Worm (Caenorhabditis elegans): ENCODE measurements around the gene H04D03.4.

Gene H04D03.4

DNA sequence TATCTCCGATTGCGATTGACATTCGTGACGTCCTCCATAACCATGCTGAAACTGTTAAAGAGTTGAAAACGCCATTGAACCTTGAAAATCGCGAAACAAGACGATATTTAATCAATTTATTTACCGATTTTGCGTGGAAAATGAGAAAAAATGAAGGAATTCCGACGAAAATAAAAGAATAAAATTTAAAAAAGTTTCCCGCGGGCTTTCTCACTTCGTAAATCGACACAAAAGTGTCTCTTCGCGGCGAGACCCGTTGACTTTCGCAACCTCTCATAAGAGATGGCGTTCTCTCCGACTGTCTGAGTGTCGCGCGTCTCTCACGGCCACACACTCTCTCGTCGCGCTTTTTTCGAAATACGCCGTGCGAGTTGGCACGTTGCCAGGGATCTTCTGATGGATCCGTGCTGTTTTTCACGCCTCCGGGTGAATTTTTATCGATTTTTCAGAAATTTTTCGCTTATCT, 43.7 kb downstream of the H04D03.4 start, which contains the start of gene hat-1 (continued):
- TF ChIP-seq C04F5.9 (tag; optimal IDR thresholded peaks at IDR 0.05) (peak; percentile 94), egl-13 (tag; optimal IDR thresholded peaks at IDR 0.05) (peak; percentile 92), ama-1 (optimal IDR thresholded peaks at IDR 0.05) (no peak), C16A3.4 (tag; optimal IDR thresholded peaks at IDR 0.05) (peak; percentile 88), zip-4 (GFP tag; optimal IDR thresholded peaks at IDR 0.05) (peak; percentile 99), tlp-1 (tag; optimal IDR thresholded peaks at IDR 0.05) (no peak), F16B12.6 (tag; optimal IDR thresholded peaks at IDR 0.05) (peak; percentile 70), hpl-2 (GFP tag; optimal IDR thresholded peaks at IDR 0.05) (peak; percentile 77), unc-86 (tag; optimal IDR thresholded peaks at IDR 0.05) (peak; percentile 98), lir-3 (tag; optimal IDR thresholded peaks at IDR 0.05; ENCODE audit: poor library complexity) (no peak), mep-1 (tag; optimal IDR thresholded peaks at IDR 0.05) (peak; percentile 95), hlh-17 (GFP tag; optimal IDR thresholded peaks at IDR 0.05; ENCODE audit: borderline replicate concordance) (no peak), ceh-8 (GFP tag; optimal IDR thresholded peaks at IDR 0.05) (peak; percentile 88), elt-3 (tag; optimal IDR thresholded peaks at IDR 0.05) (peak in 3 of 6 experiments; percentile 71 to 95 (median 91)), C34B4.2 (tag; optimal IDR thresholded peaks at IDR 0.05) (peak; percentile 52), irx-1 (tag; optimal IDR thresholded peaks at IDR 0.05) (peak; percentile 94), grh-1 (GFP tag; IDR thresholded peaks at IDR 0.05) (peak; percentile 93), alr-1 (tag; optimal IDR thresholded peaks at IDR 0.05; ENCODE audit: borderline replicate concordance) (no peak), tbx-2 (tag; optimal IDR thresholded peaks at IDR 0.05) (peak; percentile 97), unc-62 (GFP tag; optimal IDR thresholded peaks at IDR 0.05) (no peak), ztf-4 (tag; optimal IDR thresholded peaks at IDR 0.05) (peak; percentile 90), snu-23 (GFP tag; optimal IDR thresholded peaks at IDR 0.05) (peak; percentile 98), nhr-77 (tag; optimal IDR thresholded peaks at IDR 0.05) (peak; percentile 91), sox-4 (tag; optimal IDR thresholded peaks at IDR 0.05) (peak; percentile 83), ceh-82 (tag; optimal IDR thresholded peaks at IDR 0.05) (peak; percentile 95 to 97 (median 96)), blmp-1 (tag; optimal IDR thresholded peaks at IDR 0.05) (peak; percentile 82), fkh-8 (tag; optimal IDR thresholded peaks at IDR 0.05) (peak; percentile 98), mef-2 (tag; optimal IDR thresholded peaks at IDR 0.05) (peak; percentile 82), unc-30 (tag; optimal IDR thresholded peaks at IDR 0.05) (no peak), unc-98 (GFP tag; IDR thresholded peaks at IDR 0.05) (peak; percentile 66; the same call in 1 of the 2 replicates), mdl-1 (tag; optimal IDR thresholded peaks at IDR 0.05) (peak in 1 of 2 experiments; percentile 85), jun-1 (tag; optimal IDR thresholded peaks at IDR 0.05) (peak; percentile 95), lin-13 (GFP tag; optimal IDR thresholded peaks at IDR 0.05) (peak; percentile 95), nhr-28 (tag; optimal IDR thresholded peaks at IDR 0.05) (no peak), lin-15B (tag; optimal IDR thresholded peaks at IDR 0.05) (peak; percentile 91), skn-1 (tag; optimal IDR thresholded peaks at IDR 0.05) (peak; percentile 93), zag-1 (tag; optimal IDR thresholded peaks at IDR 0.05) (no peak), lin-39 (tag; optimal IDR thresholded peaks at IDR 0.05) (peak; percentile 95), isw-1 (GFP tag; IDR thresholded peaks at IDR 0.05) (peak; percentile 98), lin-35 (GFP tag; optimal IDR thresholded peaks at IDR 0.05) (peak; percentile 93 to 94), fkh-10 (GFP tag; optimal IDR thresholded peaks at IDR 0.05) (peak; percentile 86), sup-37 (GFP tag; optimal IDR thresholded peaks at IDR 0.05) (peak; percentile 87), nhr-76 (tag; optimal IDR thresholded peaks at IDR 0.05) (no peak), ceh-90 (tag; optimal IDR thresholded peaks at IDR 0.05) (peak; percentile 60)

DNA sequence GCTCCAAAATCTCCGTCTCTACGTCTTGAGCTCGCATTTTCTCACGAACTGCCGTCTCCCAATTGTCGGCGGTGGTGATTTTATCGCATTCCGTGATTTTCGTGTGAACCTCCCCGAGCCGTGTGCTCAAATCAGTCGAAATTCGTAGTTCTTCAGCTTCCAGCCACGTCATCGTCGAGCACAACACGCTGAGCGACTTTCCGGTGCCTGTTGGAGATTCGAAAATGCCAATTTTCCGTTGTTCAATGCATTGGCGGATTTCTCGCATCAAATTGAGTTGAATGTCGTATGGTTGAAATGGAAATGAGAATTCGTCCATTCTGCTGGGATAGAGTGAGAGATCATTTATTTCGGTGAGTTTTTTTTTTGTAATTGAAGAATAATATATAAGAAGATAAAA, 46.0 kb downstream of the H04D03.4 start, which contains the start of the genes M03C11.3 and chl-1:
M03C11.3 (plus strand) TSS at position 153 of the 400 bp plus-strand sequence.
chl-1 (minus strand) TSS at position 323 of the 400 bp plus-strand sequence.
- TF ChIP-seq sup-37 (GFP tag; optimal IDR thresholded peaks at IDR 0.05) (no peak), efl-1 (optimal IDR thresholded peaks at IDR 0.05) (no peak), efl-1 (GFP tag; optimal IDR thresholded peaks at IDR 0.05 in 1 of 2) (peak in 1 of 2 experiments; percentile 91)
